Worm (Caenorhabditis elegans): ENCODE measurements around the gene pms-2.

Gene pms-2

DNA sequence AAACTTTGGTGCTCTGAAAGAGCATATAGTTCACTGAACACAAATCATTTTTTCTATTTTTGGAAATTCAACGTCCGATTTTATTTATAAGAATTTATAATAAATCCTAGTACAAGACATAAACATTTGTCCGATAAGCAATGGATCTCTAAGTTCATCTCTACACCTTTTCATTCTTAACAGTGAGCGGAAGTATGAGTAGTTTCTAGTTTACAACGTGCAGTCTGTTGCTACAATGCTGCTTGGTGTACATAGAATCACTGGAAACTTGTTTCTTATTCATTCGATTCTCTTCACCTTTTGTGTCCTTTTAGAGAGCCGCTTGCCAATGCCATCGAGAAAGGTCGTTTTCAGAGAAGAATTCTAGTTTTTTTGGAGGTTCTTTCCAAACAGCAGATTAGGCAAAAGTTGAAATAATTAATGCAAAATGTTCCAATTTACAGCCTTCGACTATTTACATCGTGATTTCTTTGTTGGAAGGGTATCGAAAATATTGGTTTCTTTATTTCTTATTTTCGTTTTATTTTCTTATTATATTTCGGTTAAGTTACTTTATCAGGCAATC, 43.4 kb downstream of the pms-2 start:
- TF ChIP-seq F37B4.10 (GFP tag; IDR thresholded peaks at IDR 0.05) (no peak), rcor-1 (GFP tag; IDR thresholded peaks at IDR 0.05) (no peak), lsl-1 (GFP tag; optimal IDR thresholded peaks at IDR 0.05) (no peak), ceh-91 (GFP tag; IDR thresholded peaks at IDR 0.05) (no peak), gei-17 (GFP tag; optimal IDR thresholded peaks at IDR 0.05) (no peak), egl-18 (GFP tag; IDR thresholded peaks at IDR 0.05) (no peak), D2030.7 (GFP tag; IDR thresholded peaks at IDR 0.05) (no peak), pha-4 (tag; optimal IDR thresholded peaks at IDR 0.05) (no peak), F55B11.4 (tag; optimal IDR thresholded peaks at IDR 0.05; ENCODE audit: borderline replicate concordance, insufficient read depth) (no peak), athp-1 (tag; optimal IDR thresholded peaks at IDR 0.05) (no peak), pbrm-1 (GFP tag; IDR thresholded peaks at IDR 0.05) (no peak), F57C9.4 (tag; optimal IDR thresholded peaks at IDR 0.05) (no peak), lsy-27 (tag; optimal IDR thresholded peaks at IDR 0.05; ENCODE audit: borderline replicate concordance, insufficient read depth) (no peak), snpc-3.4 (tag; optimal IDR thresholded peaks at IDR 0.05) (no peak), nfya-2 (GFP tag; IDR thresholded peaks at IDR 0.05) (no peak), zfh-2 (GFP tag; conservative IDR thresholded peaks at IDR 0.05) (no peak), hlh-12 (tag; optimal IDR thresholded peaks at IDR 0.05) (no peak), lin-54 (GFP tag; optimal IDR thresholded peaks at IDR 0.05) (no peak)

- TF ChIP-seq Y79H2A.3 (GFP tag; conservative IDR thresholded peaks at IDR 0.05) (no peak), zfh-2 (GFP tag; conservative IDR thresholded peaks at IDR 0.05) (peak; percentile 69)
These were observed 45.1 kb downstream of the pms-2 start for ce11 chrV:11525338-11525737.

- peak; percentile 88 for TF ChIP-seq ZK185.1 (tag; optimal IDR thresholded peaks at IDR 0.05; ENCODE audit: poor library complexity, severe bottlenecking)
- no peak for TF ChIP-seq F55B11.4 (tag; optimal IDR thresholded peaks at IDR 0.05; ENCODE audit: borderline replicate concordance, insufficient read depth)
- TF ChIP-seq hlh-26 (GFP tag; conservative IDR thresholded peaks at IDR 0.05): no peak
- peak; percentile 14 for TF ChIP-seq B0261.1 (tag; optimal IDR thresholded peaks at IDR 0.05)
- TF ChIP-seq madf-3 (GFP tag; IDR thresholded peaks at IDR 0.05): peak; percentile 76; the same call in 1 of the 2 replicates
- TF ChIP-seq D2030.7 (GFP tag; IDR thresholded peaks at IDR 0.05): peak; percentile 85
- no peak for TF ChIP-seq ceh-79 (tag; optimal IDR thresholded peaks at IDR 0.05)
- TF ChIP-seq ekl-4 (GFP tag; IDR thresholded peaks at IDR 0.05): peak; percentile 78
- TF ChIP-seq tlf-1 (GFP tag; optimal IDR thresholded peaks at IDR 0.05): peak; percentile 76
- TF ChIP-seq K12H6.12 (tag; optimal IDR thresholded peaks at IDR 0.05): peak; percentile 42
- peak; percentile 41 for TF ChIP-seq snpc-4 (GFP tag; optimal IDR thresholded peaks at IDR 0.05)
- peak; percentile 40 to 85 (median 67) for TF ChIP-seq snpc-4 (tag; optimal IDR thresholded peaks at IDR 0.05)
- TF ChIP-seq hrde-1 (tag; optimal IDR thresholded peaks at IDR 0.05; ENCODE audit: borderline replicate concordance): peak; percentile 57
- peak; percentile 81 for TF ChIP-seq madf-6 (GFP tag; IDR thresholded peaks at IDR 0.05)
- TF ChIP-seq die-1 (tag; optimal IDR thresholded peaks at IDR 0.05): no peak
- TF ChIP-seq F10E7.11 (tag; optimal IDR thresholded peaks at IDR 0.05): peak; percentile 10
- TF ChIP-seq xnd-1 (tag; optimal IDR thresholded peaks at IDR 0.05): peak; percentile 65
- no peak for TF ChIP-seq egrh-3 (GFP tag; IDR thresholded peaks at IDR 0.05)
- no peak for TF ChIP-seq nfya-1 (tag; optimal IDR thresholded peaks at IDR 0.05; ENCODE audit: borderline replicate concordance, insufficient read depth)
- no peak for TF ChIP-seq T07F8.4 (tag; optimal IDR thresholded peaks at IDR 0.05)
- peak; percentile 72 for TF ChIP-seq lsl-1 (GFP tag; optimal IDR thresholded peaks at IDR 0.05)
- no peak for TF ChIP-seq ztf-28 (GFP tag; IDR thresholded peaks at IDR 0.05)
- TF ChIP-seq cebp-2 (GFP tag; IDR thresholded peaks at IDR 0.05): no peak
- peak; percentile 45 for TF ChIP-seq F22D6.2 (tag; optimal IDR thresholded peaks at IDR 0.05)
- no peak for TF ChIP-seq gei-17 (GFP tag; optimal IDR thresholded peaks at IDR 0.05)
- TF ChIP-seq ztf-26 (tag; optimal IDR thresholded peaks at IDR 0.05): peak; percentile 69
- TF ChIP-seq sptf-2 (GFP tag; optimal IDR thresholded peaks at IDR 0.05): no peak
- peak; percentile 7 for TF ChIP-seq chd-7 (tag; optimal IDR thresholded peaks at IDR 0.05)
- TF ChIP-seq fkh-3 (tag; optimal IDR thresholded peaks at IDR 0.05): no peak
- TF ChIP-seq F33H1.4 (GFP tag; IDR thresholded peaks at IDR 0.05): peak; percentile 74
These were observed 49.0 kb downstream of the pms-2 start, which contains the start of gene pafo-1 for ce11 chrV:11521448-11521847. TSS of gene pafo-1 (plus strand) at chrV:11521703.
